Fruit fly (Drosophila melanogaster): ENCODE measurements around the gene CG32264.

The CG32264 gene

DNA sequence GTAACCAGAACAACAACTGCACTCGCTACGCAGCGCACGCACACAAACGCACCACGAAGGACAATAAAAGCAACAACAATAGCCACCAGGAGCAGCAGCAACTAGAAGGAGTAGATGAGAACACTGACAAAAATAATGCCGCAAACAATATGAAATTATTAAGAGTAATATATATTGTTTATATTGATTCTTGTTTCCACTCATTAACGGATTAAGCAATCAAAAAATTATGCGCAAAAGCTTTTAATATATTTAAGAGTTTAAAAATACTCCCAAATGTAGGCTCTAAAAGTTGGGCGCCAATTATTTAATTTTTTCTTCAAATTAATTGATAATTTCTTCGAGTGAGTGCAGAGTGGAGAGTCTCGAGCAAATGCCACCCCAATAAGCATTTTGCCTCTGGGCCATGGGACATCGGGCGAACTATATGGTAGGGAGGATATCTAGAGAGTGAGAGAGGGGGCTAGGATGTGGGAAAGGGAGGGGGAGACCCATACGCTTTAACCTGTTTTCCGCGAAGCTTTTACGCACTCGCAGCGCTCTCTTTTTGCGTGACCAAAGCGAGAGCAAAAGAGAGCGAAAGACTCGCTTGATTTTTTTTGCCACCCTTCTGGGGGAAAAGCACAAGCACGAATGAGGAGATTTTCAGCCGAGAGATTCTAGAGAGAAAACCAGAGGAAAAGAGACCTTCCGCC lies 18.7 kb upstream of the CG32264 start, which contains the start of gene Rdh (continued):
- TF ChIP-seq CG33557 (GFP tag; optimal IDR thresholded peaks at IDR 0.05) (peak; percentile 69), Dp (GFP tag; optimal IDR thresholded peaks at IDR 0.05) (no peak), cas (GFP tag; IDR thresholded peaks at IDR 0.05) (no peak), gem (tag; optimal IDR thresholded peaks at IDR 0.05) (peak; percentile 90), dm (GFP tag; optimal IDR thresholded peaks at IDR 0.05) (no peak), bab2 (GFP tag; optimal IDR thresholded peaks at IDR 0.05) (peak; percentile 48), phol (tag; optimal IDR thresholded peaks at IDR 0.05) (peak; percentile 81), CG15269 (tag; optimal IDR thresholded peaks at IDR 0.05) (peak; percentile 87), CG7839 (tag; optimal IDR thresholded peaks at IDR 0.05) (peak; percentile 84), CG6854 (GFP tag; optimal IDR thresholded peaks at IDR 0.05) (peak; percentile 77), jumu (GFP tag; optimal IDR thresholded peaks at IDR 0.05) (no peak), Bgb (GFP tag; IDR thresholded peaks at IDR 0.05; ENCODE audit: partially characterized antibody) (no peak), CG3281 (GFP tag; optimal IDR thresholded peaks at IDR 0.05) (peak; percentile 87), CG30403 (GFP tag; optimal IDR thresholded peaks at IDR 0.05) (peak; percentile 83), fd102C (GFP tag; optimal IDR thresholded peaks at IDR 0.05) (no peak), CG12236 (GFP tag; optimal IDR thresholded peaks at IDR 0.05) (no peak), Six4 (GFP tag; optimal IDR thresholded peaks at IDR 0.05) (peak; percentile 68), HLH54F (GFP tag; optimal IDR thresholded peaks at IDR 0.05) (peak; percentile 34), CG8290 (GFP tag; optimal IDR thresholded peaks at IDR 0.05) (no peak), CG8290 (tag; optimal IDR thresholded peaks at IDR 0.05) (no peak), yki (optimal IDR thresholded peaks at IDR 0.05) (no peak), nau (GFP tag; optimal IDR thresholded peaks at IDR 0.05) (peak; percentile 65), Lim3 (GFP tag; IDR thresholded peaks at IDR 0.05) (no peak), Blimp-1 (GFP tag; optimal IDR thresholded peaks at IDR 0.05) (peak; percentile 79), danr (GFP tag; IDR thresholded peaks at IDR 0.05) (peak; percentile 54; the same call in 1 of the 2 replicates), ato (GFP tag; IDR thresholded peaks at IDR 0.05; ENCODE audit: partially characterized antibody) (no peak), sens-2 (GFP tag; IDR thresholded peaks at IDR 0.05) (no peak), CG8924 (tag; optimal IDR thresholded peaks at IDR 0.05) (peak; percentile 90), Fer3 (tag; optimal IDR thresholded peaks at IDR 0.05) (peak; percentile 87), Hmr (GFP tag; optimal IDR thresholded peaks at IDR 0.05) (peak; percentile 93), CG4854 (GFP tag; optimal IDR thresholded peaks at IDR 0.05) (peak; percentile 21), bbx (GFP tag; IDR thresholded peaks at IDR 0.05; ENCODE audit: partially characterized antibody) (no peak), ems (GFP tag; optimal IDR thresholded peaks at IDR 0.05) (no peak), pfk (GFP tag; optimal IDR thresholded peaks at IDR 0.05) (no peak), CG10267 (tag; optimal IDR thresholded peaks at IDR 0.05) (peak; percentile 80), CG16815 (GFP tag; optimal IDR thresholded peaks at IDR 0.05) (peak; percentile 61), CG2889 (GFP tag; IDR thresholded peaks at IDR 0.05) (no peak), ash1 (GFP tag; optimal IDR thresholded peaks at IDR 0.05) (no peak), Optix (GFP tag; IDR thresholded peaks at IDR 0.05) (no peak), CG17361 (GFP tag; IDR thresholded peaks at IDR 0.05) (peak; percentile 93), NfI (GFP tag; optimal IDR thresholded peaks at IDR 0.05) (peak; percentile 80), repo (GFP tag; optimal IDR thresholded peaks at IDR 0.05) (no peak), crp (GFP tag; optimal IDR thresholded peaks at IDR 0.05) (peak in 1 of 2 experiments; percentile 20), CG11456 (GFP tag; IDR thresholded peaks at IDR 0.05) (no peak), Atf6 (GFP tag; IDR thresholded peaks at IDR 0.05) (peak; percentile 87), CG13894 (tag; optimal IDR thresholded peaks at IDR 0.05) (peak; percentile 85), cg (GFP tag; optimal IDR thresholded peaks at IDR 0.05) (peak; percentile 28), kni (GFP tag; optimal IDR thresholded peaks at IDR 0.05) (peak; percentile 61), CG30020 (tag; optimal IDR thresholded peaks at IDR 0.05) (peak; percentile 37), corto (GFP tag; optimal IDR thresholded peaks at IDR 0.05) (no peak)
